Fruit fly (Drosophila melanogaster): ENCODE data around the gene teq.

teq gene

dm6 chr3L:9124923-9125260 lies 50.4 kb downstream of the teq start:
- TF ChIP-seq Sin3A (optimal IDR thresholded peaks at IDR 0.05), result no peak
- TF ChIP-seq insv (optimal IDR thresholded peaks at IDR 0.05), result no peak
- TF ChIP-seq ttk (optimal IDR thresholded peaks at IDR 0.05), result no peak
- no peak for TF ChIP-seq h (optimal IDR thresholded peaks at IDR 0.05)
- no peak for TF ChIP-seq psq (optimal IDR thresholded peaks at IDR 0.05)
- no peak for TF ChIP-seq Myc (optimal IDR thresholded peaks at IDR 0.05)

- TF ChIP-seq Sin3A (optimal IDR thresholded peaks at IDR 0.05), result no peak
- TF ChIP-seq Myc (optimal IDR thresholded peaks at IDR 0.05), result no peak
- TF ChIP-seq h (optimal IDR thresholded peaks at IDR 0.05), result no peak
Observed at dm6 chr3L:9125261-9126020, 51.0 kb downstream of the teq start.

dm6 chr3L:9126021-9126811 lies 51.8 kb downstream of the teq start:
- TF ChIP-seq Myc (optimal IDR thresholded peaks at IDR 0.05), result no peak
- no peak for TF ChIP-seq h (optimal IDR thresholded peaks at IDR 0.05)
- TF ChIP-seq psq (optimal IDR thresholded peaks at IDR 0.05), result no peak
- no peak for TF ChIP-seq ttk (optimal IDR thresholded peaks at IDR 0.05)
- no peak for TF ChIP-seq Sin3A (optimal IDR thresholded peaks at IDR 0.05)
- no peak for TF ChIP-seq insv (optimal IDR thresholded peaks at IDR 0.05)

- TF ChIP-seq psq (optimal IDR thresholded peaks at IDR 0.05) (no peak), h (optimal IDR thresholded peaks at IDR 0.05) (no peak), Myc (optimal IDR thresholded peaks at IDR 0.05) (no peak), insv (optimal IDR thresholded peaks at IDR 0.05) (no peak), ttk (optimal IDR thresholded peaks at IDR 0.05) (no peak), Sin3A (optimal IDR thresholded peaks at IDR 0.05) (no peak)
Observed at dm6 chr3L:9126888-9127689, 52.6 kb downstream of the teq start.

dm6 chr3L:9127690-9128458 lies 53.4 kb downstream of the teq start:
- TF ChIP-seq insv (optimal IDR thresholded peaks at IDR 0.05) (no peak), Myc (optimal IDR thresholded peaks at IDR 0.05) (no peak), h (optimal IDR thresholded peaks at IDR 0.05) (no peak), ttk (optimal IDR thresholded peaks at IDR 0.05) (no peak), Sin3A (optimal IDR thresholded peaks at IDR 0.05) (no peak)

- TF ChIP-seq psq (optimal IDR thresholded peaks at IDR 0.05), result no peak
- no peak for TF ChIP-seq h (optimal IDR thresholded peaks at IDR 0.05)
- no peak for TF ChIP-seq Sin3A (optimal IDR thresholded peaks at IDR 0.05)
- TF ChIP-seq Myc (optimal IDR thresholded peaks at IDR 0.05), result no peak
- no peak for TF ChIP-seq insv (optimal IDR thresholded peaks at IDR 0.05)
- TF ChIP-seq ttk (optimal IDR thresholded peaks at IDR 0.05), result no peak
Observed at dm6 chr3L:9128700-9129582, 54.5 kb downstream of the teq start.

- TF ChIP-seq Myc (optimal IDR thresholded peaks at IDR 0.05), result no peak
- TF ChIP-seq h (optimal IDR thresholded peaks at IDR 0.05), result no peak
- no peak for TF ChIP-seq Sin3A (optimal IDR thresholded peaks at IDR 0.05)
- TF ChIP-seq ttk (optimal IDR thresholded peaks at IDR 0.05), result no peak
- TF ChIP-seq insv (optimal IDR thresholded peaks at IDR 0.05), result no peak
- TF ChIP-seq psq (optimal IDR thresholded peaks at IDR 0.05), result no peak
Observed at dm6 chr3L:9129583-9130146, 55.2 kb downstream of the teq start.

- TF ChIP-seq Myc (optimal IDR thresholded peaks at IDR 0.05), result no peak
- no peak for TF ChIP-seq insv (optimal IDR thresholded peaks at IDR 0.05)
- TF ChIP-seq psq (optimal IDR thresholded peaks at IDR 0.05), result no peak
- no peak for TF ChIP-seq h (optimal IDR thresholded peaks at IDR 0.05)
- no peak for TF ChIP-seq Sin3A (optimal IDR thresholded peaks at IDR 0.05)
- no peak for TF ChIP-seq ttk (optimal IDR thresholded peaks at IDR 0.05)
Observed at dm6 chr3L:9134349-9134748, 59.9 kb downstream of the teq start, which contains the start of the genes bol and Dhpr. Gene bol (minus strand): TSS chr3L:9134405. Gene Dhpr (plus strand): TSS chr3L:9134560.

dm6 chr3L:9135792-9136191 lies 61.3 kb downstream of the teq start:
- TF ChIP-seq h (optimal IDR thresholded peaks at IDR 0.05) (no peak), psq (optimal IDR thresholded peaks at IDR 0.05) (no peak), Myc (optimal IDR thresholded peaks at IDR 0.05) (no peak), insv (optimal IDR thresholded peaks at IDR 0.05) (no peak), ttk (optimal IDR thresholded peaks at IDR 0.05) (no peak), Sin3A (optimal IDR thresholded peaks at IDR 0.05) (no peak)

Measured in Kc167 (cell line).